Fruit fly (Drosophila melanogaster) whole organism, embryonic: ENCODE results near the gene CG31855.
A peak's percentile ranks its signal among the peaks of the same experiment; 100 is the strongest.

Experiments used
- Adf1 ChIP-seq: fragments of 200-800 bp; sonication (Bioruptor generic); IDR thresholded peaks from 2 replicates; pipeline ENCODE4 v1.3.6; 2022; ENCODE audit warnings: missing biosample characterization, missing genetic modification characterization
- Atf3 ChIP-seq: fragments of 200-800 bp; sonication (Bioruptor generic); optimal IDR thresholded peaks from 3 replicates; lab custom pipeline; 2016; ENCODE audit warnings: missing biosample characterization, missing genetic modification characterization
- B-H1 ChIP-seq: fragments of 200-800 bp; sonication (Bioruptor generic); IDR thresholded peaks from 3 replicates; pipeline ENCODE4 v1.3.6; 2022; ENCODE audit warnings: missing biosample characterization, missing genetic modification characterization
- CG10274 ChIP-seq: fragments of 200-800 bp; sonication (Bioruptor generic); optimal IDR thresholded peaks from 3 replicates; lab custom pipeline; 2017; ENCODE audit warnings: missing biosample characterization, mild to moderate bottlenecking, missing genetic modification characterization
- CG10462 ChIP-seq: fragments of 200-800 bp; sonication (Bioruptor generic); optimal IDR thresholded peaks from 2 replicates; lab custom pipeline; 2016; ENCODE audit warnings: missing biosample characterization, missing genetic modification characterization
- CG11247 ChIP-seq: fragments of 200-800 bp; sonication (Bioruptor generic); IDR thresholded peaks from 2 replicates; pipeline ENCODE4 v1.3.6; 2022; ENCODE audit warnings: missing biosample characterization, missing genetic modification characterization
- CG12299 ChIP-seq: fragments of 200-800 bp; sonication (Bioruptor generic); optimal IDR thresholded peaks from 2 replicates; lab custom pipeline; 2018; ENCODE audit warnings: missing biosample characterization, mild to moderate bottlenecking, missing genetic modification characterization
- CG13296 ChIP-seq: fragments of 200-800 bp; sonication (Bioruptor generic); optimal IDR thresholded peaks from 3 replicates; lab custom pipeline; 2018; ENCODE audit warnings: missing biosample characterization, mild to moderate bottlenecking, missing genetic modification characterization
- CG13894 ChIP-seq: fragments of 200-800 bp; sonication (Bioruptor generic); optimal IDR thresholded peaks from 3 replicates; lab custom pipeline; 2018; ENCODE audit warnings: missing biosample characterization, mild to moderate bottlenecking, missing genetic modification characterization, moderate library complexity
- CG17385 ChIP-seq: fragments of 200-800 bp; sonication (Bioruptor generic); optimal IDR thresholded peaks from 3 replicates; lab custom pipeline; 2018; ENCODE audit warnings: missing biosample characterization, mild to moderate bottlenecking, missing genetic modification characterization
- CG18599 ChIP-seq: fragments of 200-800 bp; sonication (Bioruptor generic); optimal IDR thresholded peaks from 3 replicates; lab custom pipeline; 2017; ENCODE audit warnings: missing biosample characterization, missing genetic modification characterization, mild to moderate bottlenecking, moderate library complexity, missing genetic modification reagents
- CG33557 ChIP-seq: fragments of 200-800 bp; sonication (Bioruptor generic); optimal IDR thresholded peaks from 2 replicates; lab custom pipeline; 2019; ENCODE audit warnings: missing biosample characterization, mild to moderate bottlenecking, missing genetic modification characterization, moderate library complexity
- CG34376 ChIP-seq: fragments of 200-800 bp; sonication (Bioruptor generic); optimal IDR thresholded peaks from 2 replicates; lab custom pipeline; 2018; ENCODE audit warnings: missing biosample characterization, mild to moderate bottlenecking, missing genetic modification characterization
- CG3726 ChIP-seq: fragments of 200-800 bp; sonication (Bioruptor generic); IDR thresholded peaks from 3 replicates; pipeline ENCODE4, ENCODE4 v1.3.6; 2022; ENCODE audit warnings: missing biosample characterization, missing genetic modification characterization
- CG4424 ChIP-seq: fragments of 200-800 bp; sonication (Bioruptor generic); optimal IDR thresholded peaks from 3 replicates; lab custom pipeline; 2016; ENCODE audit warnings: missing biosample characterization, missing genetic modification characterization
- CG6765 ChIP-seq: fragments of 200-800 bp; sonication (Bioruptor generic); optimal IDR thresholded peaks from 3 replicates; lab custom pipeline; 2017; ENCODE audit warnings: missing biosample characterization, mild to moderate bottlenecking, missing genetic modification characterization
- CG8089 ChIP-seq: fragments of 200-800 bp; sonication (Bioruptor generic); optimal IDR thresholded peaks from 3 replicates; lab custom pipeline; 2016; ENCODE audit warnings: missing biosample characterization, missing genetic modification characterization
- CG9437 ChIP-seq: fragments of 200-800 bp; sonication (Bioruptor generic); optimal IDR thresholded peaks from 2 replicates; lab custom pipeline; 2018; ENCODE audit warnings: missing biosample characterization, mild to moderate bottlenecking, missing genetic modification characterization
- Dbx ChIP-seq: fragments of 200-800 bp; sonication (Bioruptor generic); IDR thresholded peaks from 3 replicates; pipeline ENCODE4 v1.3.6; 2022; ENCODE audit warnings: missing biosample characterization, missing genetic modification characterization
- Deaf1 ChIP-seq: fragments of 200-800 bp; optimal IDR thresholded peaks from 3 replicates; lab custom pipeline; 2019; ENCODE audit warnings: missing biosample characterization, mild to moderate bottlenecking, missing genetic modification characterization, moderate library complexity
- Dref ChIP-seq: fragments of 200-800 bp; sonication (Bioruptor generic); IDR thresholded peaks from 2 replicates; pipeline ENCODE4 v1.3.6; 2022; ENCODE audit warnings: missing biosample characterization, missing genetic modification characterization
- Eip74EF ChIP-seq, 2 experiments: fragments of 200-800 bp in 1 of 2; fragments of >200 bp in 1 of 2; sonication (Bioruptor generic) in 1 of 2; optimal IDR thresholded peaks; 2 replicates each; lab custom pipeline; 2017 to 2019; ENCODE audit warnings: missing biosample characterization in 2 of 2, missing genetic modification characterization in 2 of 2, mild to moderate bottlenecking in 1 of 2, moderate library complexity in 1 of 2
- Ets65A ChIP-seq: fragments of 200-800 bp; sonication (Bioruptor generic); peaks from one replicate; lab custom pipeline; 2016; ENCODE audit warnings: missing biosample characterization, missing genetic modification characterization
- Ets97D ChIP-seq: fragments of 200-800 bp; sonication (Bioruptor generic); optimal IDR thresholded peaks from 3 replicates; lab custom pipeline; 2016; ENCODE audit warnings: missing biosample characterization, missing genetic modification characterization
- GATAe ChIP-seq: fragments of 200-800 bp; sonication (Bioruptor generic); conservative IDR thresholded peaks from 2 replicates; pipeline ENCODE4 v1.3.6; 2022; ENCODE audit warnings: missing biosample characterization, missing genetic modification characterization
- HLH54F ChIP-seq: fragments of 200-800 bp; sonication (Bioruptor generic); optimal IDR thresholded peaks from 3 replicates; lab custom pipeline; 2016; ENCODE audit warnings: missing biosample characterization, missing genetic modification characterization
- Hey ChIP-seq: fragments of 200-800 bp; sonication (Bioruptor generic); optimal IDR thresholded peaks from 3 replicates; lab custom pipeline; 2018; ENCODE audit warnings: missing biosample characterization, mild to moderate bottlenecking, missing genetic modification characterization
- HmgZ ChIP-seq: fragments of 200-800 bp; sonication (Bioruptor generic); optimal IDR thresholded peaks from 2 replicates; lab custom pipeline; 2018; ENCODE audit warnings: missing biosample characterization, mild to moderate bottlenecking, missing genetic modification characterization
- Hr39 ChIP-seq: fragments of >200 bp; optimal IDR thresholded peaks from 2 replicates; lab custom pipeline; 2017
- Jarid2 ChIP-seq: fragments of 200-800 bp; sonication (Bioruptor generic); optimal IDR thresholded peaks from 3 replicates; lab custom pipeline; 2017; ENCODE audit warnings: mild to moderate bottlenecking, missing biosample characterization, missing genetic modification reagents, missing genetic modification characterization
- MBD-R2 ChIP-seq: fragments of 200-800 bp; sonication (Bioruptor generic); IDR thresholded peaks from 2 replicates; pipeline ENCODE4 v1.3.6; 2022; ENCODE audit warnings: missing biosample characterization, missing genetic modification characterization
- Mrtf ChIP-seq: fragments of 200-800 bp; sonication (Bioruptor generic); IDR thresholded peaks from 3 replicates; pipeline ENCODE4 v1.3.6; 2022; ENCODE audit warnings: missing biosample characterization, missing genetic modification characterization
- NFAT ChIP-seq: fragments of 200-800 bp; sonication (Bioruptor generic); IDR thresholded peaks from 2 replicates; pipeline ENCODE4 v1.3.6; 2022; ENCODE audit warnings: missing biosample characterization, missing genetic modification characterization
- PHDP ChIP-seq: fragments of 200-800 bp; sonication (Bioruptor generic); optimal IDR thresholded peaks from 3 replicates; lab custom pipeline; 2018; ENCODE audit warnings: missing biosample characterization, mild to moderate bottlenecking, missing genetic modification characterization, moderate library complexity
- Poxn ChIP-seq: fragments of 200-800 bp; sonication (Bioruptor generic); IDR thresholded peaks from 2 replicates; pipeline ENCODE4 v1.3.6; 2022; ENCODE audit warnings: missing biosample characterization, missing genetic modification characterization
- YL-1 ChIP-seq: fragments of 200-800 bp; sonication (Bioruptor generic); optimal IDR thresholded peaks from 3 replicates; lab custom pipeline; 2017; ENCODE audit warnings: missing biosample characterization, mild to moderate bottlenecking, missing genetic modification characterization
- ab ChIP-seq: fragments of 200-800 bp; sonication (Bioruptor generic); optimal IDR thresholded peaks from 2 replicates; lab custom pipeline; 2016; ENCODE audit warnings: missing biosample characterization, missing genetic modification characterization
- ash1 ChIP-seq: fragments of 200-800 bp; sonication (Bioruptor generic); optimal IDR thresholded peaks from 2 replicates; lab custom pipeline; 2018; ENCODE audit warnings: missing biosample characterization, mild to moderate bottlenecking, missing genetic modification characterization
- chif ChIP-seq, 2 experiments: fragments of 200-800 bp; sonication (Bioruptor generic); optimal IDR thresholded peaks; 3 replicates each; lab custom pipeline; 2016; ENCODE audit warnings: missing biosample characterization in 2 of 2, missing genetic modification characterization in 2 of 2
- danr ChIP-seq: fragments of 200-800 bp; sonication (Bioruptor generic); IDR thresholded peaks from 2 replicates; pipeline ENCODE4 v1.3.6; 2022; ENCODE audit warnings: missing biosample characterization, missing genetic modification characterization
- dm ChIP-seq: fragments of 200-800 bp; sonication (Bioruptor generic); optimal IDR thresholded peaks from 3 replicates; lab custom pipeline; 2016; ENCODE audit warnings: missing biosample characterization, missing genetic modification characterization
- grau ChIP-seq: fragments of 200-800 bp; optimal IDR thresholded peaks from 3 replicates; lab custom pipeline; 2019; ENCODE audit warnings: missing biosample characterization, mild to moderate bottlenecking, missing genetic modification characterization, moderate library complexity
- gro ChIP-seq: fragments of 200-800 bp; sonication (Bioruptor generic); optimal IDR thresholded peaks from 2 replicates; lab custom pipeline; 2016; ENCODE audit warnings: missing biosample characterization, missing genetic modification characterization
- gt ChIP-seq: fragments of 200-800 bp; sonication (Bioruptor generic); IDR thresholded peaks from 2 replicates; pipeline ENCODE4 v1.3.6; 2022; ENCODE audit warnings: missing biosample characterization, missing genetic modification characterization
- jing ChIP-seq: fragments of 200-800 bp; sonication (Bioruptor generic); optimal IDR thresholded peaks from 2 replicates; lab custom pipeline; 2018; ENCODE audit warnings: missing biosample characterization, mild to moderate bottlenecking, missing genetic modification characterization
- nerfin-2 ChIP-seq: fragments of 200-800 bp; sonication (Bioruptor generic); IDR thresholded peaks from 2 replicates; pipeline ENCODE4 v1.3.6; 2022; ENCODE audit warnings: missing biosample characterization, missing genetic modification characterization; ENCODE audit not compliant: partially characterized antibody
- pb ChIP-seq: fragments of 200-800 bp; sonication (Bioruptor generic); optimal IDR thresholded peaks from 3 replicates; lab custom pipeline; 2016; ENCODE audit warnings: missing biosample characterization, missing genetic modification characterization
- sima ChIP-seq: fragments of 200-800 bp; sonication (Bioruptor generic); optimal IDR thresholded peaks from 2 replicates; lab custom pipeline; 2016; ENCODE audit warnings: missing biosample characterization, missing genetic modification characterization
- sna ChIP-seq: fragments of 200-800 bp; sonication (Bioruptor generic); IDR thresholded peaks from 2 replicates; pipeline ENCODE4 v1.3.6; 2022; ENCODE audit warnings: missing biosample characterization, missing genetic modification characterization; ENCODE audit not compliant: partially characterized antibody
- tio ChIP-seq: fragments of 200-800 bp; sonication (Bioruptor generic); optimal IDR thresholded peaks from 2 replicates; lab custom pipeline; 2017; ENCODE audit warnings: missing biosample characterization, missing genetic modification characterization, inconsistent platforms
- tna ChIP-seq: fragments of 200-800 bp; sonication (Bioruptor generic); IDR thresholded peaks from 2 replicates; pipeline ENCODE4 v1.3.6; 2022; ENCODE audit warnings: missing biosample characterization, missing genetic modification characterization; ENCODE audit not compliant: partially characterized antibody
- yki ChIP-seq: fragments of >200 bp; optimal IDR thresholded peaks from 3 replicates; lab custom pipeline; 2018

CG31855 gene

dm6 chr2L:13378488-13378964, 9.5 kb downstream of the CG31855 start, which contains the start of the genes CG9302 and beta'COP (continued):
- no peak for TF ChIP-seq yki (lab: Kevin White, UChicago)
- no peak for TF ChIP-seq jing (GFP tag; lab: Kevin White, UChicago)
- TF ChIP-seq Eip74EF (GFP tag; optimal IDR thresholded peaks at IDR 0.05; lab: Kevin White, UChicago) = no peak
- peak; percentile 28 for TF ChIP-seq gro (GFP tag; lab: Kevin White, UChicago)
- TF ChIP-seq CG13894 (tag; lab: Kevin White, UChicago) = no peak
- peak; percentile 66 for TF ChIP-seq MBD-R2 (GFP tag; lab: Robert Waterston, UW)
- TF ChIP-seq Ets97D = peak; percentile 45
- TF ChIP-seq CG18599 = no peak
- TF ChIP-seq chif (GFP tag; optimal IDR thresholded peaks at IDR 0.05; lab: Kevin White, UChicago) = peak in 1 of 2 experiments; percentile 20
- TF ChIP-seq Poxn (GFP tag; lab: Robert Waterston, UW) = no peak
- no peak for TF ChIP-seq Atf3 (GFP tag; lab: Kevin White, UChicago)
- no peak for TF ChIP-seq ash1 (GFP tag; lab: Kevin White, UChicago)
- no peak for TF ChIP-seq GATAe
- TF ChIP-seq CG33557 (GFP tag; lab: Kevin White, UChicago) = peak; percentile 65
- TF ChIP-seq Dbx (GFP tag; lab: Robert Waterston, UW) = peak; percentile 80
- peak; percentile 42 for TF ChIP-seq HmgZ (tag; lab: Kevin White, UChicago)
- TF ChIP-seq PHDP = peak; percentile 56
- peak; percentile 93 for TF ChIP-seq Ets65A (GFP tag; lab: Kevin White, UChicago)
- no peak; the same call in 1 of the 2 replicates for TF ChIP-seq tna (GFP tag; lab: Robert Waterston, UW)
- TF ChIP-seq grau (tag; lab: Kevin White, UChicago) = peak; percentile 81
- TF ChIP-seq tio = no peak
- peak; percentile 51 for TF ChIP-seq HLH54F (GFP tag; lab: Kevin White, UChicago)
- no peak for TF ChIP-seq Mrtf (GFP tag; lab: Robert Waterston, UW)
- TF ChIP-seq Deaf1 (tag; lab: Kevin White, UChicago) = no peak
- TF ChIP-seq CG34376 = no peak
- no peak for TF ChIP-seq sima (GFP tag; lab: Kevin White, UChicago)
- peak; percentile 50; the same call in 1 of the 2 replicates for TF ChIP-seq nerfin-2
- no peak for TF ChIP-seq pb
- no peak for TF ChIP-seq CG10274 (GFP tag; lab: Kevin White, UChicago)
- TF ChIP-seq CG13296 = no peak
- TF ChIP-seq CG8089 (GFP tag; lab: Kevin White, UChicago) = no peak
- TF ChIP-seq sna (GFP tag; lab: Robert Waterston, UW) = no peak; the same call in 1 of the 2 replicates
- TF ChIP-seq B-H1 (GFP tag; lab: Robert Waterston, UW) = peak; percentile 16; the same call in 1 of the 3 replicates
- TF ChIP-seq gt (GFP tag; lab: Robert Waterston, UW) = no peak
- peak; percentile 73 for TF ChIP-seq YL-1 (GFP tag; lab: Kevin White, UChicago)
- TF ChIP-seq NFAT (GFP tag; lab: Robert Waterston, UW) = no peak
- no peak for TF ChIP-seq Hr39 (lab: Kevin White, UChicago)
- peak; percentile 68 for TF ChIP-seq CG4424 (GFP tag; lab: Kevin White, UChicago)
- TF ChIP-seq Hey = no peak
- peak; percentile 48; the same call in 1 of the 2 replicates for TF ChIP-seq Adf1 (GFP tag; lab: Robert Waterston, UW)
- peak; percentile 37 for TF ChIP-seq dm (GFP tag; lab: Kevin White, UChicago)
- TF ChIP-seq CG9437 (GFP tag; lab: Kevin White, UChicago) = peak; percentile 60
- TF ChIP-seq Jarid2 = no peak
- TF ChIP-seq CG3726 (GFP tag; lab: Robert Waterston, UW) = no peak
- peak; percentile 47; the same call in 1 of the 2 replicates for TF ChIP-seq danr (GFP tag; lab: Robert Waterston, UW)
- TF ChIP-seq CG12299 (tag; lab: Kevin White, UChicago) = no peak
- TF ChIP-seq CG6765 (GFP tag; lab: Kevin White, UChicago) = no peak
- peak; percentile 39 for TF ChIP-seq CG11247 (GFP tag; lab: Robert Waterston, UW)
- peak; percentile 31 for TF ChIP-seq CG10462 (GFP tag; lab: Kevin White, UChicago)
- TF ChIP-seq CG17385 (GFP tag; lab: Kevin White, UChicago) = peak; percentile 95
- TF ChIP-seq Dref (GFP tag; lab: Robert Waterston, UW) = peak; percentile 68
- peak; percentile 3 for TF ChIP-seq ab (GFP tag; lab: Kevin White, UChicago)
